Fruit fly (Drosophila melanogaster) whole organism, embryonic: Measurements from ENCODE around the gene Lsm12a.

Source experiments
- ATbp ChIP-seq: fragments of 200-800 bp; sonication (Bioruptor generic); optimal IDR thresholded peaks from 2 replicates; lab custom pipeline; 2017; ENCODE audit warnings: missing biosample characterization, mild to moderate bottlenecking, missing genetic modification characterization, missing genetic modification reagents
- Atf6 ChIP-seq: fragments of 200-800 bp; sonication (Bioruptor generic); IDR thresholded peaks from 2 replicates; pipeline ENCODE4 v1.3.6; 2022; ENCODE audit warnings: missing biosample characterization, missing genetic modification characterization
- BEAF-32 ChIP-seq: fragments of 200-800 bp; sonication (Bioruptor generic); optimal IDR thresholded peaks from 3 replicates; lab custom pipeline; 2017; ENCODE audit warnings: missing biosample characterization, missing genetic modification characterization, mild to moderate bottlenecking, moderate library complexity, missing genetic modification reagents
- CG10267 ChIP-seq: fragments of 200-800 bp; sonication (Bioruptor generic); optimal IDR thresholded peaks from 2 replicates; lab custom pipeline; 2018; ENCODE audit warnings: missing biosample characterization, mild to moderate bottlenecking, missing genetic modification characterization, moderate library complexity
- CG10959 ChIP-seq: fragments of 200-800 bp; sonication (Bioruptor generic); IDR thresholded peaks from 2 replicates; pipeline ENCODE4 v1.3.6; 2022; ENCODE audit warnings: missing biosample characterization, missing genetic modification characterization
- CG12769 ChIP-seq: fragments of 200-800 bp; sonication (Bioruptor generic); optimal IDR thresholded peaks from 2 replicates; lab custom pipeline; 2019; ENCODE audit warnings: missing biosample characterization, mild to moderate bottlenecking, missing genetic modification characterization, moderate library complexity
- CG13123 ChIP-seq: fragments of 200-800 bp; sonication (Bioruptor generic); optimal IDR thresholded peaks from 2 replicates; lab custom pipeline; 2016; ENCODE audit warnings: missing biosample characterization, missing genetic modification characterization
- CG13894 ChIP-seq: fragments of 200-800 bp; sonication (Bioruptor generic); optimal IDR thresholded peaks from 3 replicates; lab custom pipeline; 2018; ENCODE audit warnings: missing biosample characterization, mild to moderate bottlenecking, missing genetic modification characterization, moderate library complexity
- CG14710 ChIP-seq: fragments of 200-800 bp; sonication (Bioruptor generic); optimal IDR thresholded peaks from 3 replicates; lab custom pipeline; 2019; ENCODE audit warnings: missing biosample characterization, mild to moderate bottlenecking, missing genetic modification characterization, moderate library complexity
- CG15479 ChIP-seq: fragments of 200-800 bp; sonication (Bioruptor generic); optimal IDR thresholded peaks from 3 replicates; lab custom pipeline; 2019; ENCODE audit warnings: missing biosample characterization, mild to moderate bottlenecking, missing genetic modification characterization, moderate library complexity
- CG18619 ChIP-seq: fragments of 200-800 bp; sonication (Bioruptor generic); optimal IDR thresholded peaks from 3 replicates; lab custom pipeline; 2017; ENCODE audit warnings: missing biosample characterization, mild to moderate bottlenecking, missing genetic modification characterization
- CG32532 ChIP-seq: fragments of 200-800 bp; sonication (Bioruptor generic); IDR thresholded peaks from 2 replicates; pipeline ENCODE4 v1.3.6; 2022; ENCODE audit warnings: missing biosample characterization, missing genetic modification characterization
- CG3726 ChIP-seq: fragments of 200-800 bp; sonication (Bioruptor generic); IDR thresholded peaks from 3 replicates; pipeline ENCODE4, ENCODE4 v1.3.6; 2022; ENCODE audit warnings: missing biosample characterization, missing genetic modification characterization
- CG4707 ChIP-seq: fragments of 200-800 bp; sonication (Bioruptor generic); optimal IDR thresholded peaks from 2 replicates; lab custom pipeline; 2018; ENCODE audit warnings: missing biosample characterization, mild to moderate bottlenecking, missing genetic modification characterization, moderate library complexity
- CG4854 ChIP-seq: fragments of 200-800 bp; sonication (Bioruptor generic); optimal IDR thresholded peaks from 2 replicates; lab custom pipeline; 2016; ENCODE audit warnings: missing biosample characterization, missing genetic modification characterization, inconsistent platforms
- CG6689 ChIP-seq: fragments of 200-800 bp; sonication (Bioruptor generic); IDR thresholded peaks from 2 replicates; pipeline ENCODE4 v1.3.6; 2022; ENCODE audit warnings: missing biosample characterization, missing genetic modification characterization
- CG7745 ChIP-seq: fragments of 200-800 bp; sonication (Bioruptor generic); optimal IDR thresholded peaks from 2 replicates; lab custom pipeline; 2018; ENCODE audit warnings: missing biosample characterization, mild to moderate bottlenecking, missing genetic modification characterization, moderate library complexity
- CrebB ChIP-seq: fragments of 200-800 bp; sonication (Bioruptor generic); optimal IDR thresholded peaks from 3 replicates; lab custom pipeline; 2018; ENCODE audit warnings: missing biosample characterization, mild to moderate bottlenecking, missing genetic modification characterization
- Dek ChIP-seq: fragments of 200-800 bp; sonication (Bioruptor generic); optimal IDR thresholded peaks from 3 replicates; lab custom pipeline; 2019; ENCODE audit warnings: missing biosample characterization, mild to moderate bottlenecking, missing genetic modification characterization, moderate library complexity
- Elba2 ChIP-seq: fragments of 200-800 bp; sonication (Bioruptor generic); optimal IDR thresholded peaks from 3 replicates; lab custom pipeline; 2016; ENCODE audit warnings: missing biosample characterization, missing genetic modification characterization
- Ets65A ChIP-seq: fragments of 200-800 bp; sonication (Bioruptor generic); peaks from one replicate; lab custom pipeline; 2016; ENCODE audit warnings: missing biosample characterization, missing genetic modification characterization
- Hr39 ChIP-seq: fragments of >200 bp; optimal IDR thresholded peaks from 2 replicates; lab custom pipeline; 2017
- Myb ChIP-seq: fragments of 200-800 bp; sonication (Bioruptor generic); optimal IDR thresholded peaks from 2 replicates; lab custom pipeline; 2016; ENCODE audit warnings: missing biosample characterization, missing genetic modification characterization
- Sry-β ChIP-seq: fragments of 200-800 bp; sonication (Bioruptor generic); optimal IDR thresholded peaks from 2 replicates; lab custom pipeline; 2018; ENCODE audit warnings: missing biosample characterization, mild to moderate bottlenecking, missing genetic modification characterization, moderate library complexity
- Taf1 ChIP-seq: fragments of 200-800 bp; sonication (Bioruptor generic); IDR thresholded peaks from 2 replicates; pipeline ENCODE4 v1.3.6; 2022; ENCODE audit warnings: missing biosample characterization, missing genetic modification characterization
- Trl ChIP-seq, 3 experiments: fragments of >200 bp in 2 of 3; fragments of 200-800 bp in 1 of 3; sonication (Bioruptor generic) in 1 of 3; optimal IDR thresholded peaks; 2 replicates in 1 of 3; 3 replicates in 2 of 3; lab custom pipeline; 2016 to 2017; ENCODE audit warnings: missing biosample characterization in 1 of 3, missing genetic modification characterization in 1 of 3
- abd-A ChIP-seq: fragments of 200-800 bp; sonication (Bioruptor generic); optimal IDR thresholded peaks from 3 replicates; lab custom pipeline; 2019; ENCODE audit warnings: missing biosample characterization, mild to moderate bottlenecking, missing genetic modification characterization, moderate library complexity
- ap ChIP-seq: fragments of 200-800 bp; sonication (Bioruptor generic); IDR thresholded peaks from 2 replicates; pipeline ENCODE4 v1.3.6; 2022; ENCODE audit warnings: missing biosample characterization, missing genetic modification characterization
- ara ChIP-seq: fragments of 200-800 bp; sonication (Bioruptor generic); IDR thresholded peaks from 2 replicates; pipeline ENCODE4 v1.3.6; 2022; ENCODE audit warnings: missing biosample characterization, missing genetic modification characterization
- ems ChIP-seq: fragments of 200-800 bp; sonication (Bioruptor generic); optimal IDR thresholded peaks from 3 replicates; lab custom pipeline; 2016; ENCODE audit warnings: missing biosample characterization, missing genetic modification characterization
- eve ChIP-seq, 2 experiments: fragments of >200 bp; optimal IDR thresholded peaks; 2 replicates each; lab custom pipeline; 2017; ENCODE audit warnings: missing biosample characterization in 2 of 2, missing genetic modification characterization in 2 of 2
- ewg ChIP-seq: fragments of 200-800 bp; sonication (Bioruptor generic); optimal IDR thresholded peaks from 3 replicates; lab custom pipeline; 2017; ENCODE audit warnings: mild to moderate bottlenecking, missing biosample characterization, missing genetic modification reagents, missing genetic modification characterization
- knrl ChIP-seq: fragments of 200-800 bp; sonication (Bioruptor generic); IDR thresholded peaks from 3 replicates; pipeline ENCODE4 v1.3.6; 2022; ENCODE audit warnings: missing biosample characterization, missing genetic modification characterization; ENCODE audit not compliant: partially characterized antibody
- lmd ChIP-seq: fragments of 200-800 bp; sonication (Bioruptor generic); IDR thresholded peaks from 2 replicates; pipeline ENCODE4 v1.3.6; 2022; ENCODE audit warnings: missing biosample characterization, missing genetic modification characterization
- mam ChIP-seq: fragments of 200-800 bp; sonication (Bioruptor generic); optimal IDR thresholded peaks from 3 replicates; lab custom pipeline; 2016; ENCODE audit warnings: missing biosample characterization, missing genetic modification characterization
- onecut ChIP-seq: fragments of 200-800 bp; sonication (Bioruptor generic); IDR thresholded peaks from 2 replicates; pipeline ENCODE4 v1.3.6; 2022; ENCODE audit warnings: missing biosample characterization, missing genetic modification characterization
- pzg ChIP-seq: fragments of 200-800 bp; sonication (Bioruptor generic); optimal IDR thresholded peaks from 3 replicates; lab custom pipeline; 2018; ENCODE audit warnings: missing biosample characterization, mild to moderate bottlenecking, missing genetic modification characterization, moderate library complexity
- sr ChIP-seq: fragments of 200-800 bp; sonication (Bioruptor generic); IDR thresholded peaks from 3 replicates; pipeline ENCODE4 v1.3.6; 2022; ENCODE audit warnings: missing biosample characterization, missing genetic modification characterization
- sug ChIP-seq: fragments of 200-800 bp; optimal IDR thresholded peaks from 2 replicates; lab custom pipeline; 2019; ENCODE audit warnings: missing biosample characterization, mild to moderate bottlenecking, missing genetic modification characterization, moderate library complexity
- tio ChIP-seq: fragments of 200-800 bp; sonication (Bioruptor generic); optimal IDR thresholded peaks from 2 replicates; lab custom pipeline; 2017; ENCODE audit warnings: missing biosample characterization, missing genetic modification characterization, inconsistent platforms
- tll ChIP-seq, 2 experiments: fragments of 200-800 bp in 1 of 2; fragments of >200 bp in 1 of 2; sonication (Bioruptor generic) in 1 of 2; optimal IDR thresholded peaks; 2 replicates each; lab custom pipeline; 2017 to 2019; ENCODE audit warnings: missing biosample characterization in 2 of 2, missing genetic modification characterization in 2 of 2, mild to moderate bottlenecking in 1 of 2, moderate library complexity in 1 of 2
- tup ChIP-seq: fragments of 200-800 bp; sonication (Bioruptor generic); optimal IDR thresholded peaks from 2 replicates; lab custom pipeline; 2016; ENCODE audit warnings: missing biosample characterization, mild to moderate bottlenecking, missing genetic modification characterization, moderate library complexity
- usp ChIP-seq: fragments of >200 bp; optimal IDR thresholded peaks from 2 replicates; lab custom pipeline; 2017; ENCODE audit warnings: missing biosample characterization, missing genetic modification characterization
- zen ChIP-seq: fragments of 200-800 bp; sonication (Bioruptor generic); optimal IDR thresholded peaks from 3 replicates; lab custom pipeline; 2018; ENCODE audit warnings: missing biosample characterization, mild to moderate bottlenecking, missing genetic modification characterization, moderate library complexity

Lsm12a gene

DNA sequence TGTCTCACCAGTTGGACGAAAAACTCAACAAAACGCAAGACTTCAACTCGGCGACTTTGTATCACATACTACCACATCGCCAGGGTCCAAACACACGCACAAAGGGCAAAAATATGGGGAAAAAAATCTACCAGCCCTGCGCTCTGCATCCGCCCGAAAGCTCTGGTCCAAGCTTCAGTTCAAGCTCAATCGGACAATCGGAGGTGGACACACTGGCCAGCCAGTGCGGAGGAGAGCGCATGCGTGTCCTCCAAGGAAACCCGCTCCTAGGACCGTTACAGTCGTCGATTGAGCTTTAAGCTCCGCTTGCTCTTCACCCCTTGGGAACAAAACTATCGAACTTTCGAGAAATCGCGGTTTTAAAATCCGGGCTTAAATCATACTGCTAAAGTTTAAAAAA, 34.6 kb upstream of the Lsm12a start:
- TF ChIP-seq CG4707 (no peak), Hr39 (lab: Kevin White, UChicago) (no peak), sr (no peak), pzg (GFP tag; lab: Kevin White, UChicago) (peak; percentile 25), CG3726 (GFP tag; lab: Robert Waterston, UW) (no peak), Ets65A (peak; percentile 22), CG32532 (GFP tag; lab: Robert Waterston, UW) (no peak), ewg (peak; percentile 97), CG14710 (tag; lab: Kevin White, UChicago) (peak; percentile 82)

DNA sequence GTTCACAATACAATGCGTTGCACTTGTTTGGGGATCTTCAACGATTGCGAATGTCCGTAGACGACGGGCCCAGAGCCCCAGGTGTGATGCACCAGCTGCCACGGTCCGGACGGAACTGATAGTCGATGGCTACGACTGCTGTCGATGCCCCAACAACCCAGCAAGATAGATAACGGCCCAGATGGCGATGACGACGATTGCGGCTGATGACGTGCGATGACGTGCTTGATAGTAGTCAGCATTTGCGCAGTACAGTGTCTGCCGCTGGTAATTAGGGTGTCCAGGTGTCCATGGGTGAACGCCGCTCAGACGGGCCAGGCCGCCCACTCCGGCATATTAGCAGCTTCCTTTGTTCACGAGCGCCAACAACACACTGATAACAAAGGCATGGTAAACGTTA, 33.5 kb upstream of the Lsm12a start, which contains the start of gene cac:
TSS of gene cac (minus strand) at position 101 of the 400 bp plus-strand sequence.
- TF ChIP-seq Taf1 (no peak), CG18619 (no peak), sug (tag; lab: Kevin White, UChicago) (no peak), ATbp (GFP tag; lab: Kevin White, UChicago) (no peak), usp (GFP tag; lab: Kevin White, UChicago) (no peak), eve (GFP tag; optimal IDR thresholded peaks at IDR 0.05; lab: Kevin White, UChicago) (no peak), Sry-β (GFP tag; lab: Kevin White, UChicago) (no peak), onecut (no peak), lmd (GFP tag; lab: Robert Waterston, UW) (no peak), tio (no peak), ems (no peak), abd-A (tag; lab: Kevin White, UChicago) (no peak)
- TF ChIP-seq, all 482 proteins: peak for 0

DNA sequence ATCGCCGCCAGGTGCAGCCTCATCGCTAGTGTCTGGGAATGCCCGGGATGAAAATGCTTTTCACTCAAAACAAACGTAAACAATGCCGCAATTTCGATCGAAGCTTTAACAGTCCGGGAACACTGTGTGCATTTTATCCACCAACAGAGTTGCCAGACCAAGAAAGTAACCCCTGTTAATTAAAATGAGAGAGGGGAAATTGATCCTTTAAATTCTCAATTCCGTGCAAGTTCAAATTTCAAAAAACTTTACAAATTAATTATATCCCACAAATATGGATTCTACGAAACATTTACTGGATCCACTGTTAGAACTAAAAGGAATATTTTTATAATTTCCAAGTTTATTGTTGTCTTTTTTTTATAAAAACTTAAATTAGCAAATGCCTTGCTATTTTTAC, 30.8 kb upstream of the Lsm12a start, which contains the start of gene gd:
TSS of gene gd (minus strand) at position 101 of the 400 bp plus-strand sequence.
- no peak for TF ChIP-seq onecut
- no peak for TF ChIP-seq Myb (GFP tag; lab: Kevin White, UChicago)
- no peak for TF ChIP-seq CG4854 (GFP tag; lab: Kevin White, UChicago)
- TF ChIP-seq ara (GFP tag; lab: Robert Waterston, UW): no peak
- TF ChIP-seq knrl (GFP tag; lab: Robert Waterston, UW): no peak

DNA sequence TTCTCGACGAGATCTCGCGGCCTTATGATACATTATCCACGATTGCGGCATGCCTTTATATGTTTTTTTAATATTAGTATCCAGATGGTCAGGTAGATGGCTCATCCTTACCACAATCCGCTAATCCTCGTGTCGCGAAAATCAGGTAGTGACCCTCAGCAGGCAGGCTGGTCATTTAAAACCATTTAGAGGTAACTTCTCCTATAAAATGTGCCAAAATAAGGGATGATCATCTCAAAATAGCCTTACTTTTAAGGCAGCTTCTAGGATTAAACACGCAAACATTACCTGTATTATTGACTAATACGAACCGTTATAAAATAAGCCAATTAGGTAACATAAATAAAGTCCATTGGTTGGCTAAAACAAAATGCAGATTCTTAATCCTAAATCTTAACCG, 29.5 kb upstream of the Lsm12a start, which contains the start of gene tsg:
TSS of gene tsg (minus strand) at position 37 of the 400 bp plus-strand sequence.
- TF ChIP-seq CG7745 (tag; lab: Kevin White, UChicago): no peak
- no peak for TF ChIP-seq tup (GFP tag; lab: Kevin White, UChicago)
- TF ChIP-seq Atf6 (GFP tag; lab: Robert Waterston, UW): no peak
- no peak for TF ChIP-seq Dek (tag; lab: Kevin White, UChicago)
- no peak for TF ChIP-seq CG13894 (tag; lab: Kevin White, UChicago)
- peak in 1 of 2 experiments; percentile 79 for TF ChIP-seq tll (GFP tag; optimal IDR thresholded peaks at IDR 0.05; lab: Kevin White, UChicago)
- no peak for TF ChIP-seq CG12769
- peak; percentile 88 for TF ChIP-seq zen (tag; lab: Kevin White, UChicago)
- TF ChIP-seq ap (GFP tag; lab: Robert Waterston, UW): no peak
- no peak for TF ChIP-seq BEAF-32 (GFP tag; lab: Kevin White, UChicago)
- TF ChIP-seq CG10267 (tag; lab: Kevin White, UChicago): no peak
- no peak for TF ChIP-seq CG6689
- TF ChIP-seq Elba2 (GFP tag; lab: Kevin White, UChicago): peak; percentile 26
- no peak for TF ChIP-seq CG13123 (GFP tag; lab: Kevin White, UChicago)
- no peak for TF ChIP-seq Trl (optimal IDR thresholded peaks at IDR 0.05; lab: Kevin White, UChicago)
- TF ChIP-seq Trl (GFP tag; optimal IDR thresholded peaks at IDR 0.05; lab: Kevin White, UChicago): no peak
- TF ChIP-seq mam (GFP tag; lab: Kevin White, UChicago): no peak
- no peak for TF ChIP-seq CrebB (tag; lab: Kevin White, UChicago)
- TF ChIP-seq CG15479: peak; percentile 52
- TF ChIP-seq CG10959 (GFP tag; lab: Robert Waterston, UW): no peak
